Worm (Caenorhabditis elegans) whole organism, L4 larva: ENCODE results near the gene srlf-20.

Experiments used
- F49E8.2 ChIP-seq: sonication (generic microtip); optimal IDR thresholded peaks from 2 replicates; lab custom pipeline; 2016; ENCODE audit warnings: missing compliant biosample characterization, mild to moderate bottlenecking, missing genetic modification characterization, borderline replicate concordance
- T20F7.1 ChIP-seq: fragments of 200-800 bp; sonication (Bioruptor generic); optimal IDR thresholded peaks from 2 replicates; lab custom pipeline; 2018; ENCODE audit warnings: mild to moderate bottlenecking, missing genetic modification characterization, missing compliant biosample characterization
- Y5F2A.4 ChIP-seq: fragments of 200-800 bp; sonication (Bioruptor generic); optimal IDR thresholded peaks from 2 replicates; lab custom pipeline; 2018; ENCODE audit warnings: mild to moderate bottlenecking, missing genetic modification characterization, missing compliant biosample characterization
- ZK546.5 ChIP-seq, 2 experiments: sonication (generic microtip); optimal IDR thresholded peaks; 2 replicates each; lab custom pipeline; 2017; ENCODE audit warnings: missing biosample characterization in 2 of 2, missing genetic modification characterization in 2 of 2
- aha-1 ChIP-seq: fragments of 150-350 bp; peaks from one replicate; lab custom pipeline; 2014; ENCODE audit warnings: missing biosample characterization, missing genetic modification characterization
- ceh-32 ChIP-seq: sonication (generic microtip); optimal IDR thresholded peaks from 2 replicates; lab custom pipeline; 2016; ENCODE audit warnings: mild to moderate bottlenecking, missing genetic modification characterization, missing compliant biosample characterization; ENCODE audit not compliant: poor library complexity
- daf-16 ChIP-seq, 3 experiments: sonication (generic microtip); optimal IDR thresholded peaks; 2 replicates each; lab custom pipeline; 2016 to 2017; ENCODE audit warnings: missing genetic modification characterization in 3 of 3, missing genetic modification reagents in 3 of 3, mild to moderate bottlenecking in 2 of 3, missing compliant biosample characterization in 2 of 3, missing biosample characterization in 1 of 3, moderate library complexity in 1 of 3
- daf-8 ChIP-seq: fragments of 200-800 bp; sonication (Bioruptor generic); IDR thresholded peaks from 2 replicates; pipeline ENCODE4 v1.3.6; 2022; ENCODE audit warnings: missing genetic modification characterization, missing compliant biosample characterization
- dmd-6 ChIP-seq: fragments of 200-800 bp; sonication (Bioruptor generic); IDR thresholded peaks from 2 replicates; pipeline ENCODE4 v1.3.6; 2022; ENCODE audit warnings: missing genetic modification reagents, missing genetic modification characterization, missing compliant biosample characterization
- duxl-1 ChIP-seq: sonication (generic microtip); optimal IDR thresholded peaks from 2 replicates; lab custom pipeline; 2016; ENCODE audit warnings: mild to moderate bottlenecking, missing genetic modification characterization, moderate library complexity, missing compliant biosample characterization; ENCODE audit not compliant: poor library complexity
- dve-1 ChIP-seq: sonication (generic microtip); optimal IDR thresholded peaks from 2 replicates; lab custom pipeline; 2017; ENCODE audit warnings: antibody characterized with exemption, mild to moderate bottlenecking, missing genetic modification characterization, missing compliant biosample characterization; ENCODE audit not compliant: insufficient read depth
- hlh-11 ChIP-seq: fragments of 200-800 bp; sonication (Bioruptor generic); optimal IDR thresholded peaks from 2 replicates; lab custom pipeline; 2018; ENCODE audit warnings: mild to moderate bottlenecking, missing genetic modification characterization, missing compliant biosample characterization
- hlh-30 ChIP-seq: sonication (generic microtip); optimal IDR thresholded peaks from 2 replicates; lab custom pipeline; 2017; ENCODE audit warnings: antibody characterized with exemption, mild to moderate bottlenecking, missing genetic modification characterization, missing compliant biosample characterization; ENCODE audit not compliant: insufficient read depth
- lin-13 ChIP-seq: fragments of 150-350 bp; optimal IDR thresholded peaks from 2 replicates; lab custom pipeline; 2014; ENCODE audit warnings: missing biosample characterization, missing genetic modification reagents, missing genetic modification characterization
- lin-29 ChIP-seq: fragments of 200-800 bp; sonication (Bioruptor generic); IDR thresholded peaks from 2 replicates; pipeline ENCODE4 v1.3.6; 2022; ENCODE audit warnings: missing genetic modification reagents, missing genetic modification characterization, missing compliant biosample characterization
- lin-38 ChIP-seq: fragments of 200-800 bp; sonication (Bioruptor generic); IDR thresholded peaks from 2 replicates; pipeline ENCODE4 v1.3.6; 2022; ENCODE audit warnings: missing genetic modification reagents, missing genetic modification characterization, missing compliant biosample characterization
- lir-3 ChIP-seq: sonication (generic microtip); optimal IDR thresholded peaks from 2 replicates; lab custom pipeline; 2016; ENCODE audit warnings: mild to moderate bottlenecking, missing genetic modification characterization, missing compliant biosample characterization
- lsy-2 ChIP-seq, 2 experiments: fragments of 150-350 bp in 1 of 2; sonication (generic microtip) in 1 of 2; optimal IDR thresholded peaks; 2 replicates each; lab custom pipeline; 2014 to 2017; ENCODE audit warnings: missing biosample characterization in 2 of 2, missing genetic modification characterization in 2 of 2
- mdl-1 ChIP-seq, 2 experiments: fragments of 150-350 bp in 1 of 2; sonication (generic microtip) in 1 of 2; optimal IDR thresholded peaks; 2 replicates each; lab custom pipeline; 2014 to 2017; ENCODE audit warnings: missing biosample characterization in 2 of 2, missing genetic modification characterization in 2 of 2
- mep-1 ChIP-seq: fragments of 150-350 bp; sonication (generic microtip); optimal IDR thresholded peaks from 3 replicates; lab custom pipeline; 2014; ENCODE audit warnings: missing biosample characterization, missing genetic modification characterization
- mes-2 ChIP-seq: sonication (generic microtip); optimal IDR thresholded peaks from 2 replicates; lab custom pipeline; 2016; ENCODE audit warnings: missing genotype, mild to moderate bottlenecking, missing genetic modification characterization, missing compliant biosample characterization; ENCODE audit not compliant: poor library complexity, severe bottlenecking
- mxl-3 ChIP-seq: fragments of 200-800 bp; sonication (Bioruptor generic); optimal IDR thresholded peaks from 2 replicates; lab custom pipeline; 2018; ENCODE audit warnings: mild to moderate bottlenecking, missing genetic modification characterization, missing compliant biosample characterization
- nhr-102 ChIP-seq: sonication (generic microtip); optimal IDR thresholded peaks from 2 replicates; lab custom pipeline; 2016; ENCODE audit warnings: mild to moderate bottlenecking, missing genetic modification characterization, moderate library complexity, missing compliant biosample characterization
- nhr-11 ChIP-seq: fragments of 150-350 bp; optimal IDR thresholded peaks from 2 replicates; lab custom pipeline; 2014; ENCODE audit warnings: missing biosample characterization, missing genetic modification characterization
- nhr-111 ChIP-seq: fragments of 200-800 bp; sonication (Bioruptor generic); optimal IDR thresholded peaks from 2 replicates; lab custom pipeline; 2018; ENCODE audit warnings: mild to moderate bottlenecking, missing genetic modification characterization, missing compliant biosample characterization
- nhr-28 ChIP-seq: fragments of 150-350 bp; optimal IDR thresholded peaks from 2 replicates; lab custom pipeline; 2014; ENCODE audit warnings: missing biosample characterization, missing genetic modification characterization
- nhr-42 ChIP-seq: fragments of 200-800 bp; sonication (Bioruptor generic); IDR thresholded peaks from 2 replicates; pipeline ENCODE4 v1.3.6; 2022; ENCODE audit warnings: missing genetic modification characterization, missing compliant biosample characterization
- nhr-48 ChIP-seq: sonication (generic microtip); optimal IDR thresholded peaks from 2 replicates; lab custom pipeline; 2016; ENCODE audit warnings: mild to moderate bottlenecking, missing genetic modification characterization, missing compliant biosample characterization
- nhr-77 ChIP-seq: fragments of 150-350 bp; optimal IDR thresholded peaks from 2 replicates; lab custom pipeline; 2014; ENCODE audit warnings: missing biosample characterization, missing genetic modification characterization
- php-3 ChIP-seq: fragments of 200-800 bp; sonication (Bioruptor generic); IDR thresholded peaks from 2 replicates; pipeline ENCODE4 v1.3.6; 2022; ENCODE audit warnings: missing genetic modification reagents, missing genetic modification characterization, missing compliant biosample characterization
- pqm-1 ChIP-seq: sonication (generic microtip); optimal IDR thresholded peaks from 2 replicates; lab custom pipeline; 2017; ENCODE audit warnings: missing biosample characterization, missing genetic modification characterization
- rbr-2 ChIP-seq: sonication (generic microtip); optimal IDR thresholded peaks from 2 replicates; lab custom pipeline; 2016; ENCODE audit warnings: missing genotype, missing genetic modification characterization, missing compliant biosample characterization
- set-16 ChIP-seq: fragments of 200-800 bp; sonication (Bioruptor generic); IDR thresholded peaks from 2 replicates; pipeline ENCODE4 v1.3.6; 2022; ENCODE audit warnings: missing genetic modification reagents, missing genetic modification characterization, missing compliant biosample characterization
- snpc-1.2 ChIP-seq: fragments of 200-800 bp; sonication (Bioruptor generic); IDR thresholded peaks from 2 replicates; pipeline ENCODE4 v1.3.6; 2022; ENCODE audit warnings: missing genetic modification reagents, missing genetic modification characterization, missing compliant biosample characterization
- spr-1 ChIP-seq: sonication (generic microtip); optimal IDR thresholded peaks from 2 replicates; lab custom pipeline; 2016; ENCODE audit warnings: mild to moderate bottlenecking, missing genetic modification characterization, missing compliant biosample characterization
- spr-3 ChIP-seq: fragments of 200-800 bp; sonication (Bioruptor generic); optimal IDR thresholded peaks from 2 replicates; lab custom pipeline; 2018; ENCODE audit warnings: mild to moderate bottlenecking, missing genetic modification characterization, missing compliant biosample characterization
- tra-1 ChIP-seq: fragments of 200-800 bp; sonication (Bioruptor generic); IDR thresholded peaks from 2 replicates; pipeline ENCODE4 v1.3.6; 2022; ENCODE audit warnings: missing genetic modification reagents, missing genetic modification characterization, missing compliant biosample characterization
- zag-1 ChIP-seq: fragments of 150-350 bp; optimal IDR thresholded peaks from 2 replicates; lab custom pipeline; 2014; ENCODE audit warnings: missing biosample characterization, missing genetic modification characterization
- zip-11 ChIP-seq: fragments of 200-800 bp; sonication (Bioruptor generic); IDR thresholded peaks from 2 replicates; pipeline ENCODE4 v1.3.6; 2022; ENCODE audit warnings: missing genetic modification characterization, missing compliant biosample characterization

The srlf-20 gene

ce11 chrV:908681-909080 lies 14.9 kb downstream of the srlf-20 start:
- TF ChIP-seq F49E8.2 (tag; lab: Kevin White, UChicago) (no peak), ceh-32 (tag; lab: Kevin White, UChicago) (no peak), nhr-42 (GFP tag; lab: Robert Waterston, UW) (0 out of 2 replicates have a peak, but pooled peaks have one; percentile 4), set-16 (peak; percentile 88)

- TF ChIP-seq tra-1 (GFP tag; lab: Robert Waterston, UW) (no peak), zag-1 (no peak), snpc-1.2 (GFP tag; lab: Robert Waterston, UW) (no peak), dmd-6 (GFP tag; lab: Robert Waterston, UW) (peak; percentile 77), lin-13 (GFP tag; lab: Kevin White, UChicago) (peak; percentile 20), aha-1 (tag; lab: Kevin White, UChicago) (peak; percentile 63), nhr-111 (no peak), daf-8 (GFP tag; lab: Robert Waterston, UW) (no peak), Y5F2A.4 (GFP tag; lab: Kevin White, UChicago) (no peak), hlh-30 (tag; lab: Kevin White, UChicago) (peak; percentile 48), mep-1 (tag; lab: Kevin White, UChicago) (no peak), mes-2 (peak; percentile 37), spr-3 (GFP tag; lab: Kevin White, UChicago) (no peak), pqm-1 (tag; lab: Kevin White, UChicago) (peak; percentile 32), nhr-102 (tag; lab: Kevin White, UChicago) (peak; percentile 20), nhr-77 (tag; lab: Kevin White, UChicago) (peak; percentile 81), lin-38 (GFP tag; lab: Robert Waterston, UW) (peak; percentile 49), lir-3 (tag; lab: Kevin White, UChicago) (no peak), daf-16 (GFP tag; optimal IDR thresholded peaks at IDR 0.05; lab: Kevin White, UChicago) (no peak), daf-16 (tag; optimal IDR thresholded peaks at IDR 0.05; lab: Kevin White, UChicago) (peak; percentile 58), nhr-11 (tag; lab: Kevin White, UChicago) (peak; percentile 28), duxl-1 (tag; lab: Kevin White, UChicago) (no peak), dve-1 (tag; lab: Kevin White, UChicago) (peak; percentile 67), nhr-28 (tag; lab: Kevin White, UChicago) (peak; percentile 99), ZK546.5 (tag; optimal IDR thresholded peaks at IDR 0.05; lab: Kevin White, UChicago) (no peak), php-3 (0 out of 2 replicates have a peak, but pooled peaks have one; percentile 28), mxl-3 (peak; percentile 82), zip-11 (GFP tag; lab: Robert Waterston, UW) (no peak), nhr-48 (tag; lab: Kevin White, UChicago) (peak; percentile 27), mdl-1 (tag; optimal IDR thresholded peaks at IDR 0.05; lab: Kevin White, UChicago) (peak in 1 of 2 experiments; percentile 53), rbr-2 (tag; lab: Kevin White, UChicago) (no peak), lin-29 (GFP tag; lab: Robert Waterston, UW) (no peak), lsy-2 (tag; optimal IDR thresholded peaks at IDR 0.05; lab: Kevin White, UChicago) (no peak), T20F7.1 (no peak), hlh-11 (tag; lab: Kevin White, UChicago) (peak; percentile 81), spr-1 (tag; lab: Kevin White, UChicago) (no peak)
Measured at ce11 chrV:910588-910987, 16.8 kb downstream of the srlf-20 start.
